Fruit fly (Drosophila melanogaster): ENCODE data around the gene CG7488.

The CG7488 gene

dm6 chr3R:12985828-12986530 lies 9.4 kb upstream of the CG7488 start, which contains the start of gene CG31342 (continued):
- TF ChIP-seq CG11695 (GFP tag; IDR thresholded peaks at IDR 0.05): no peak
- no peak for TF ChIP-seq CG7987 (GFP tag; optimal IDR thresholded peaks at IDR 0.05)
- TF ChIP-seq CG32532 (GFP tag; IDR thresholded peaks at IDR 0.05): peak; percentile 48; the same call in 1 of the 2 replicates
- TF ChIP-seq Elba2 (GFP tag; optimal IDR thresholded peaks at IDR 0.05): no peak
- TF ChIP-seq Oli (tag; optimal IDR thresholded peaks at IDR 0.05): no peak
- TF ChIP-seq CG13894 (tag; optimal IDR thresholded peaks at IDR 0.05): no peak
- TF ChIP-seq CG10462 (GFP tag; optimal IDR thresholded peaks at IDR 0.05): no peak
- TF ChIP-seq ems (GFP tag; optimal IDR thresholded peaks at IDR 0.05): no peak
- TF ChIP-seq mam (GFP tag; optimal IDR thresholded peaks at IDR 0.05): no peak
- no peak for TF ChIP-seq CG17912 (GFP tag; optimal IDR thresholded peaks at IDR 0.05)
- no peak for TF ChIP-seq CG4707 (GFP tag; optimal IDR thresholded peaks at IDR 0.05)
- no peak for TF ChIP-seq z (GFP tag; IDR thresholded peaks at IDR 0.05)
- TF ChIP-seq wdn (GFP tag; IDR thresholded peaks at IDR 0.05): no peak
- TF ChIP-seq CG4854 (GFP tag; optimal IDR thresholded peaks at IDR 0.05): no peak
- TF ChIP-seq CG11093 (GFP tag; IDR thresholded peaks at IDR 0.05): no peak
- TF ChIP-seq scrt (GFP tag; optimal IDR thresholded peaks at IDR 0.05): no peak
- TF ChIP-seq Spps (tag; optimal IDR thresholded peaks at IDR 0.05): no peak
- TF ChIP-seq Drgx (GFP tag; IDR thresholded peaks at IDR 0.05): 0 out of 2 replicates have a peak, but pooled peaks have one; percentile 28
- no peak for TF ChIP-seq disco-r (GFP tag; optimal IDR thresholded peaks at IDR 0.05)
- peak; percentile 61 for TF ChIP-seq CG10979 (tag; optimal IDR thresholded peaks at IDR 0.05)
- no peak for TF ChIP-seq Mad (GFP tag; optimal IDR thresholded peaks at IDR 0.05)
- TF ChIP-seq pzg (GFP tag; optimal IDR thresholded peaks at IDR 0.05): peak; percentile 44
- no peak for TF ChIP-seq CG18764 (GFP tag; optimal IDR thresholded peaks at IDR 0.05)
- peak; percentile 70 for TF ChIP-seq grau (tag; optimal IDR thresholded peaks at IDR 0.05)
- no peak for TF ChIP-seq NK7.1 (GFP tag; optimal IDR thresholded peaks at IDR 0.05)
- no peak for TF ChIP-seq corto (GFP tag; optimal IDR thresholded peaks at IDR 0.05)
- TF ChIP-seq CG2129 (GFP tag; IDR thresholded peaks at IDR 0.05; ENCODE audit: partially characterized antibody): peak; percentile 30; the same call in 1 of the 2 replicates
- peak; percentile 48 for TF ChIP-seq CG13296 (GFP tag; optimal IDR thresholded peaks at IDR 0.05)
- peak; percentile 58; the same call in 2 of the 3 replicates for TF ChIP-seq Opbp (GFP tag; IDR thresholded peaks at IDR 0.05; ENCODE audit: partially characterized antibody)
- no peak for TF ChIP-seq CG4404 (GFP tag; IDR thresholded peaks at IDR 0.05)
- TF ChIP-seq CG14441 (GFP tag; IDR thresholded peaks at IDR 0.05): no peak
- no peak for TF ChIP-seq CG6175 (GFP tag; IDR thresholded peaks at IDR 0.05)
- no peak for TF ChIP-seq repo (GFP tag; optimal IDR thresholded peaks at IDR 0.05)
- no peak for TF ChIP-seq CG18599 (GFP tag; optimal IDR thresholded peaks at IDR 0.05)
- TF ChIP-seq sisA (GFP tag; IDR thresholded peaks at IDR 0.05): no peak
- no peak for TF ChIP-seq sim (GFP tag; IDR thresholded peaks at IDR 0.05)
- no peak for TF ChIP-seq CG10366 (GFP tag; IDR thresholded peaks at IDR 0.05)
- no peak for TF ChIP-seq Dfd (GFP tag; optimal IDR thresholded peaks at IDR 0.05)
- TF ChIP-seq toy (GFP tag; IDR thresholded peaks at IDR 0.05): no peak
- TF ChIP-seq CTCF (GFP tag; optimal IDR thresholded peaks at IDR 0.05): no peak
- TF ChIP-seq Rfx (GFP tag; IDR thresholded peaks at IDR 0.05): peak; percentile 37; the same call in 1 of the 2 replicates
- no peak for TF ChIP-seq Ets65A (GFP tag)
- TF ChIP-seq CG6765 (GFP tag; optimal IDR thresholded peaks at IDR 0.05): peak; percentile 22
- no peak for TF ChIP-seq CG9797 (GFP tag; optimal IDR thresholded peaks at IDR 0.05)
- TF ChIP-seq hbn (GFP tag; IDR thresholded peaks at IDR 0.05; ENCODE audit: partially characterized antibody): peak; percentile 60
- no peak for TF ChIP-seq shn (GFP tag; optimal IDR thresholded peaks at IDR 0.05)
- peak; percentile 62 for TF ChIP-seq CoRest (tag; optimal IDR thresholded peaks at IDR 0.05)

Measured in whole organism, embryonic.